Worm (Caenorhabditis elegans) whole organism, L3 larva: ENCODE results near the gene Y53G8AR.6.

Experiments used
- R02D3.7 ChIP-seq: fragments of 150-350 bp; optimal IDR thresholded peaks from 2 replicates; lab custom pipeline; 2014; ENCODE audit warnings: missing biosample characterization, missing genetic modification characterization
- ZK546.5 ChIP-seq: sonication (generic microtip); optimal IDR thresholded peaks from 2 replicates; lab custom pipeline; 2017; ENCODE audit warnings: missing biosample characterization, missing genetic modification characterization
- lin-15B ChIP-seq: fragments of 150-350 bp; optimal IDR thresholded peaks from 2 replicates; lab custom pipeline; 2014; ENCODE audit warnings: missing biosample characterization, missing genetic modification characterization
- mdl-1 ChIP-seq: fragments of 150-350 bp; optimal IDR thresholded peaks from 2 replicates; lab custom pipeline; 2014; ENCODE audit warnings: missing biosample characterization, missing genetic modification characterization
- nhr-11 ChIP-seq: fragments of 150-350 bp; optimal IDR thresholded peaks from 2 replicates; lab custom pipeline; 2014; ENCODE audit warnings: missing biosample characterization, missing genetic modification characterization
- nhr-12 ChIP-seq: fragments of 150-350 bp; optimal IDR thresholded peaks from 2 replicates; lab custom pipeline; 2014; ENCODE audit warnings: missing biosample characterization, missing genetic modification characterization
- nhr-28 ChIP-seq: fragments of 150-350 bp; optimal IDR thresholded peaks from 2 replicates; lab custom pipeline; 2014; ENCODE audit warnings: missing biosample characterization, missing genetic modification characterization
- nhr-67 ChIP-seq: fragments of 150-350 bp; optimal IDR thresholded peaks from 2 replicates; lab custom pipeline; 2014; ENCODE audit warnings: missing biosample characterization, missing genetic modification characterization
- nhr-76 ChIP-seq: fragments of 150-350 bp; sonication (generic microtip); optimal IDR thresholded peaks from 5 replicates; lab custom pipeline; 2014; ENCODE audit warnings: missing biosample characterization, missing genetic modification characterization
- nhr-77 ChIP-seq: fragments of 150-350 bp; optimal IDR thresholded peaks from 2 replicates; lab custom pipeline; 2014; ENCODE audit warnings: missing biosample characterization, missing genetic modification characterization
- pha-4 ChIP-seq: fragments of 150-350 bp; optimal IDR thresholded peaks from 2 replicates; lab custom pipeline; 2014; ENCODE audit warnings: missing biosample characterization, missing genetic modification reagents, missing genetic modification characterization
- tbx-2 ChIP-seq: sonication (generic microtip); optimal IDR thresholded peaks from 2 replicates; lab custom pipeline; 2016; ENCODE audit warnings: mild to moderate bottlenecking, missing genetic modification characterization, missing compliant biosample characterization
- unc-62 ChIP-seq: fragments of 150-350 bp; sonication (generic microtip); optimal IDR thresholded peaks from 4 replicates; lab custom pipeline; 2014; ENCODE audit warnings: missing biosample characterization, missing genetic modification reagents, missing genetic modification characterization
- zag-1 ChIP-seq: fragments of 150-350 bp; optimal IDR thresholded peaks from 2 replicates; lab custom pipeline; 2014; ENCODE audit warnings: missing biosample characterization, missing genetic modification characterization

DNA sequence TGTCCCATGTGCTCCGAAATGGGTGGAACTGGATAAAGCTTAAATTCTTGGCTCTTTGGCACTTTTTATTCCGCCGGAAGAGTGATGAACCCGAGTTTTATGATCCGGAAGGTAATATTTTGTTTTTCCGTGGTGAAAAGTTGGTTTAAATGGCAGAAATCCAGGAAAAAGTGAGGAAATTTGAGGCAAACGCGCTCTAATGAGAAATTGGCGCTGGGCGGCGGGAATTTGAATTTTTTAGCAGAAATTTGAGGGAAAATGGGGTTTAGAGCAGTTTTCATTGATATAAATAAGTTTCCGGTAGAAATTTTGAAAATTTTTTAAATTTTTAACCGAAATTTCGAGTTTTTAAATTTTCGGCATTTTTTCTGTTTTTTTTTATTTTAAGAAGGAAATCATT is 17.1 kb downstream of the Y53G8AR.6 start:
- TF ChIP-seq zag-1 (tag; lab: Kevin White, UChicago) (no peak), unc-62 (no peak), nhr-76 (tag; lab: Kevin White, UChicago) (no peak), R02D3.7 (tag; lab: Kevin White, UChicago) (no peak), ZK546.5 (tag; lab: Kevin White, UChicago) (no peak), nhr-11 (tag; lab: Kevin White, UChicago) (no peak), lin-15B (tag; lab: Kevin White, UChicago) (no peak), nhr-67 (tag; lab: Kevin White, UChicago) (no peak), tbx-2 (no peak), nhr-12 (no peak), mdl-1 (tag; lab: Kevin White, UChicago) (no peak), pha-4 (no peak), nhr-77 (tag; lab: Kevin White, UChicago) (no peak), nhr-28 (tag; lab: Kevin White, UChicago) (no peak)
